Worm (Caenorhabditis elegans) whole organism, L2 larva: Measurements from ENCODE around the gene srw-2.

Source experiments
- C34F6.9 ChIP-seq: fragments of 150-350 bp; optimal IDR thresholded peaks from 2 replicates; lab custom pipeline; 2014; ENCODE audit warnings: missing biosample characterization, missing genetic modification characterization
- F13H6.1 ChIP-seq: sonication (generic microtip); optimal IDR thresholded peaks from 2 replicates; lab custom pipeline; 2016; ENCODE audit warnings: missing genetic modification characterization, missing compliant biosample characterization
- Y55F3AM.14 ChIP-seq: fragments of 200-800 bp; sonication (Bioruptor generic); optimal IDR thresholded peaks from 2 replicates; lab custom pipeline; 2018; ENCODE audit warnings: mild to moderate bottlenecking, missing genetic modification characterization, missing compliant biosample characterization
- ZK546.5 ChIP-seq: sonication (generic microtip); optimal IDR thresholded peaks from 2 replicates; lab custom pipeline; 2017; ENCODE audit warnings: missing biosample characterization, missing genetic modification characterization
- alr-1 ChIP-seq: fragments of 150-350 bp; optimal IDR thresholded peaks from 2 replicates; lab custom pipeline; 2014; ENCODE audit warnings: missing biosample characterization, missing genetic modification characterization
- aly-2 ChIP-seq: fragments of 150-350 bp; optimal IDR thresholded peaks from 2 replicates; lab custom pipeline; 2014; ENCODE audit warnings: missing biosample characterization, missing genetic modification characterization
- blmp-1 ChIP-seq: sonication (generic microtip); optimal IDR thresholded peaks from 2 replicates; lab custom pipeline; 2017; ENCODE audit warnings: missing genetic modification characterization, mild to moderate bottlenecking, missing compliant biosample characterization, antibody characterized with exemption, moderate library complexity; ENCODE audit not compliant: insufficient read depth
- ceh-82 ChIP-seq: fragments of 150-350 bp; optimal IDR thresholded peaks from 2 replicates; lab custom pipeline; 2014; ENCODE audit warnings: missing biosample characterization, missing genetic modification characterization
- crh-2 ChIP-seq: sonication (generic microtip); optimal IDR thresholded peaks from 2 replicates; lab custom pipeline; 2017; ENCODE audit warnings: missing biosample characterization, missing genetic modification characterization
- dmd-4 ChIP-seq: sonication (generic microtip); optimal IDR thresholded peaks from 2 replicates; lab custom pipeline; 2017; ENCODE audit warnings: missing biosample characterization, missing genetic modification characterization
- elt-1 ChIP-seq: fragments of 150-350 bp; optimal IDR thresholded peaks from 2 replicates; lab custom pipeline; 2014; ENCODE audit warnings: missing biosample characterization, missing genetic modification characterization
- elt-3 ChIP-seq: sonication (generic microtip); optimal IDR thresholded peaks from 2 replicates; lab custom pipeline; 2017; ENCODE audit warnings: missing biosample characterization, missing genetic modification characterization
- fos-1 ChIP-seq: fragments of 150-350 bp; optimal IDR thresholded peaks from 2 replicates; lab custom pipeline; 2014; ENCODE audit warnings: missing biosample characterization, missing genetic modification characterization
- lin-39 ChIP-seq: fragments of 150-350 bp; optimal IDR thresholded peaks from 2 replicates; lab custom pipeline; 2014; ENCODE audit warnings: missing biosample characterization, missing genetic modification reagents, missing genetic modification characterization
- lsy-2 ChIP-seq, 2 experiments: fragments of 150-350 bp in 1 of 2; sonication (generic microtip) in 1 of 2; optimal IDR thresholded peaks; 2 replicates each; lab custom pipeline; 2014 to 2017; ENCODE audit warnings: missing biosample characterization in 2 of 2, missing genetic modification characterization in 2 of 2
- mab-5 ChIP-seq: fragments of 150-350 bp; optimal IDR thresholded peaks from 2 replicates; lab custom pipeline; 2014; ENCODE audit warnings: missing biosample characterization, missing genetic modification characterization
- mbf-1 ChIP-seq: sonication (generic microtip); optimal IDR thresholded peaks from 2 replicates; lab custom pipeline; 2017; ENCODE audit warnings: missing biosample characterization, missing genetic modification characterization
- nhr-10 ChIP-seq: sonication (generic microtip); optimal IDR thresholded peaks from 2 replicates; lab custom pipeline; 2017; ENCODE audit warnings: missing biosample characterization, missing genetic modification characterization
- nhr-12 ChIP-seq: fragments of 150-350 bp; optimal IDR thresholded peaks from 2 replicates; lab custom pipeline; 2014; ENCODE audit warnings: missing biosample characterization, missing genetic modification characterization
- nhr-23 ChIP-seq: fragments of 150-350 bp; optimal IDR thresholded peaks from 2 replicates; lab custom pipeline; 2014; ENCODE audit warnings: missing biosample characterization, missing genetic modification reagents, missing genetic modification characterization
- nhr-237 ChIP-seq: fragments of 150-350 bp; optimal IDR thresholded peaks from 2 replicates; lab custom pipeline; 2014; ENCODE audit warnings: missing biosample characterization, missing genetic modification characterization
- nhr-6 ChIP-seq: fragments of 150-350 bp; optimal IDR thresholded peaks from 2 replicates; lab custom pipeline; 2014; ENCODE audit warnings: missing biosample characterization, missing genetic modification characterization
- nhr-77 ChIP-seq: fragments of 150-350 bp; optimal IDR thresholded peaks from 2 replicates; lab custom pipeline; 2014; ENCODE audit warnings: missing biosample characterization, missing genetic modification characterization
- peb-1 ChIP-seq: fragments of 150-350 bp; optimal IDR thresholded peaks from 2 replicates; lab custom pipeline; 2014; ENCODE audit warnings: missing biosample characterization, missing genetic modification characterization
- sem-4 ChIP-seq: fragments of 150-350 bp; optimal IDR thresholded peaks from 2 replicates; lab custom pipeline; 2014; ENCODE audit warnings: missing biosample characterization, missing genetic modification reagents, missing genetic modification characterization
- sma-3 ChIP-seq: sonication (generic microtip); optimal IDR thresholded peaks from 2 replicates; lab custom pipeline; 2016; ENCODE audit warnings: missing genetic modification reagents, missing genetic modification characterization, missing compliant biosample characterization
- sma-9 ChIP-seq, 2 experiments: fragments of 150-350 bp in 1 of 2; sonication (generic microtip) in 1 of 2; optimal IDR thresholded peaks; 2 replicates each; lab custom pipeline; 2014 to 2016; ENCODE audit warnings: missing genetic modification characterization in 2 of 2, mild to moderate bottlenecking in 1 of 2, missing biosample characterization in 1 of 2, missing compliant biosample characterization in 1 of 2, missing genetic modification reagents in 1 of 2, moderate library complexity in 1 of 2
- snpc-4 ChIP-seq: fragments of 150-350 bp; optimal IDR thresholded peaks from 2 replicates; lab custom pipeline; 2014; ENCODE audit warnings: missing biosample characterization, missing genetic modification characterization
- unc-39 ChIP-seq: fragments of 150-350 bp; optimal IDR thresholded peaks from 2 replicates; lab custom pipeline; 2014; ENCODE audit warnings: missing biosample characterization, missing genetic modification characterization
- unc-55 ChIP-seq: fragments of 150-350 bp; sonication (generic microtip); optimal IDR thresholded peaks from 3 replicates; lab custom pipeline; 2014; ENCODE audit warnings: missing biosample characterization, missing genetic modification reagents, missing genetic modification characterization
- ztf-1 ChIP-seq: fragments of 200-800 bp; sonication (Bioruptor generic); conservative IDR thresholded peaks from 2 replicates; pipeline ENCODE4 v1.3.6; 2022; ENCODE audit warnings: missing genetic modification characterization, missing compliant biosample characterization
- ztf-4 ChIP-seq: fragments of 150-350 bp; optimal IDR thresholded peaks from 2 replicates; lab custom pipeline; 2014; ENCODE audit warnings: missing biosample characterization, missing genetic modification characterization

Gene srw-2

DNA sequence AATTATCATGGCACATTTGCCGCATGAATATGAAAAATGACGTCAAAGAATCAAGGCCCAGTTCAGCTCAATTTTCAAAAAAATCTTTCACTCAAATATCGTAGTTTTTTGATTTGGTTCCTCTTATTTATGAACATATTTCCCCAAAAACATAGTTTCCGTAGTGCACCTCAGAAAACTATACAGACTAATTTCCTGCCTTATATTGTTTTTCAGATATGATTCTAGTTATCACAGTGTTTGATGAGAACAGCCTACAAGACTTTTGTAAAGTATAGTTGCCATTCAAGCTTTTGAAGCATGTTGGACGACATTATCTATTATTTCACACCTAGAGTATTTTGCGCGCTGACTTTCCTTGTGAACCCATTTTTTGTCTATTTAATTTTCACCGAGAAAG lies 2.0 kb downstream of the srw-2 start, which contains the start of gene srj-50:
Gene srj-50, plus strand, starts transcription at position 301 of the 400 bp plus-strand sequence.
- TF ChIP-seq crh-2 (tag; lab: Kevin White, UChicago) (no peak), sem-4 (tag; lab: Kevin White, UChicago) (no peak), nhr-237 (tag; lab: Kevin White, UChicago) (no peak), blmp-1 (tag; lab: Kevin White, UChicago) (no peak), ZK546.5 (tag; lab: Kevin White, UChicago) (no peak)

DNA sequence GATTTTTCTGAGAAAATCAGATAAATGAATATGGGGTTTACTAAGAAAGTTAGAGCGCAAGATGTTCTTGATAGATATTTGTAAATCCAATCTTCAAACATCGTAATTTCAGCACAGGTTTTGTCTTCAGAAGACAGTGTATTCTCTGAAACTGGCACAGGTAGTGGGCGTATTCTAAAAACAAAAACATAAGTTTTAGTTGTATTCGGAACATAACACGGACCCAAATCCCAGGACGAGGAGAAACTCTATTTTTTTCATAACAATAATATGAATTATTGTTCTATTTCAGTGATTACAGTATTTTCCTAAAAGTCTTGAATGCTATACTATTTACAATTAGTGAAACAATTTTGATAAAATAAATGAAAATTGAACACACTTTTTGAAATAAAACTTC lies 5.8 kb downstream of the srw-2 start, which contains the start of gene srj-45:
Gene srj-45, minus strand, starts transcription at position 101 of the 400 bp plus-strand sequence.
- TF ChIP-seq F13H6.1 (no peak), ZK546.5 (tag; lab: Kevin White, UChicago) (no peak), nhr-23 (no peak), aly-2 (tag; lab: Kevin White, UChicago) (no peak), crh-2 (tag; lab: Kevin White, UChicago) (no peak), blmp-1 (tag; lab: Kevin White, UChicago) (no peak), unc-55 (GFP tag; lab: Kevin White, UChicago) (no peak), snpc-4 (tag; lab: Kevin White, UChicago) (no peak), peb-1 (tag; lab: Kevin White, UChicago) (no peak), nhr-237 (tag; lab: Kevin White, UChicago) (no peak), unc-39 (tag; lab: Kevin White, UChicago) (no peak), sem-4 (tag; lab: Kevin White, UChicago) (no peak)

DNA sequence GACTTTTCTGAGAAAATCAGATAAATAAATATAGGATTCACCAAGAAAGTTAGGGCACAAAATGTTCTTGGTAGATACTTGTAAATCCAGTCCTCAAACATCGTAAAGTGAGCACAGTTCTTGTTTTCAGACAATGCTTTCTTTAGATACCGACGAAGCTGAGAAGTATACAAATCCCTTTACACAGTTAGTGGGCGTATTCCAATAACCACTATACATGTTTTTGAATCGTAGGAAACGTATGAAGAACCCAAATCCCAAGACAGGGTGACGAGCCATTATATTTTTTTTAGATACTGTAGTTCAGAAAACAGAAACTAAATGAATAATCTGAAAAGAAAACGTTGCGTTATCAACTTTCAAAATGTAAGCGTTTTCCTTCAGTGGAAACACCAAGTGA lies 15.1 kb downstream of the srw-2 start, which contains the start of gene srj-44:
Gene srj-44, minus strand, starts transcription at position 101 of the 400 bp plus-strand sequence.
- TF ChIP-seq ztf-1 (GFP tag; lab: Robert Waterston, UW) (no peak), nhr-77 (tag; lab: Kevin White, UChicago) (no peak), ceh-82 (no peak), peb-1 (tag; lab: Kevin White, UChicago) (no peak), elt-3 (tag; lab: Kevin White, UChicago) (no peak), lin-39 (tag; lab: Kevin White, UChicago) (no peak), nhr-10 (tag; lab: Kevin White, UChicago) (no peak), alr-1 (tag; lab: Kevin White, UChicago) (no peak), nhr-12 (tag; lab: Kevin White, UChicago) (no peak), sma-9 (GFP tag; optimal IDR thresholded peaks at IDR 0.05; lab: Kevin White, UChicago) (no peak), sma-9 (tag; optimal IDR thresholded peaks at IDR 0.05; lab: Kevin White, UChicago) (no peak), snpc-4 (tag; lab: Kevin White, UChicago) (no peak), ztf-4 (tag; lab: Kevin White, UChicago) (no peak), sem-4 (tag; lab: Kevin White, UChicago) (no peak), mab-5 (tag; lab: Kevin White, UChicago) (no peak), nhr-237 (tag; lab: Kevin White, UChicago) (no peak)

DNA sequence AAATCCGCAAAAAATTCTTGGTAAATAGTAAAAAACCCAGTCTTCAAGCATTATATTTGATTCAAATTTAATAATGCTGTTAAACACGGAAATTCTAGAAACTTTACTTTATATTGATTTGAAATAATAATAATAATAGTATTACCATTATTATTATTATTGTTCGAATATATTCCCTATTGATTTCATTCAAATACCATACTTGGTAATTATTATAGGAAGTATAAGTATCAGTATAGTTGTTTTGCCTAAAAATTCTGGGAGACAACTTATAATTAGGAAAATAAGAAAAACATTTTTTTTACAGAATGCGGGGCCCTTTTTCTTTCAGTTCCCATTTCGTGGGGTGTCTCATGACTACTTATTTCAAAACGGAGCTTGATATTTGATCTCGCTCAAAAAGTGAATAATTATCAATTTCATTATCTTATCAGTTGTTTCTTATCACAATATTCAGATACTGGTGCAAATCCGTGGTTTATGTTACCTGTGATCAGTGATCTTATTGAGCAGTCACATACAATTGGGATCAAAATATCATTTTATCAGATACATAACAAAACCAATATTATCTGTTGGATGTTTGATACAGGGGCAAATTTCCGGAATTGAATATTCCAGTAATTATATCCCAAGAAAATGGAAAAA lies 17.7 kb downstream of the srw-2 start, which contains the start of gene srj-49:
Gene srj-49, minus strand, starts transcription at position 51 of the 648 bp plus-strand sequence.
- TF ChIP-seq aly-2 (tag; lab: Kevin White, UChicago) (no peak), nhr-6 (tag; lab: Kevin White, UChicago) (no peak), mbf-1 (tag; lab: Kevin White, UChicago) (no peak), nhr-12 (tag; lab: Kevin White, UChicago) (no peak), Y55F3AM.14 (GFP tag; lab: Kevin White, UChicago) (no peak), sma-9 (GFP tag; optimal IDR thresholded peaks at IDR 0.05; lab: Kevin White, UChicago) (peak; percentile 51), sma-9 (tag; optimal IDR thresholded peaks at IDR 0.05; lab: Kevin White, UChicago) (no peak), lsy-2 (tag; optimal IDR thresholded peaks at IDR 0.05; lab: Kevin White, UChicago) (no peak), alr-1 (tag; lab: Kevin White, UChicago) (no peak), fos-1 (tag; lab: Kevin White, UChicago) (peak; percentile 65)

DNA sequence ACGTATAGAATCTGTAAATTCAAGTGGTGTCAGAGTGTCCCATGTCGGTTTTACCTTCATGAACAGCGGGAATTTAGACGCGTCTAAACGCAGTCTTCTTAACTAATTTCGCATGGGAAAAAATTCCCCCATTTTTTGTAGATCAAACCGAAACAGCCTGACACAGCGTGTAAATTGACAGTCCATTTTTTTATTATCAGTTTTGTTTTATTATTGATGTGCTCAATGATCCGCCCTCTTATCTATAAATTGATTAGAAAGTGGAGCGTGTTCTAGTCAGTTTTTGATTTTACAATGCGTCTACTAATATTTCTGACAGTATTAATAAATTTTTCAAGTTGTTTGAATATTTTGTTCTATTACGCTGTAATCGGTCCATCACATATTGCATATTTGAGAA lies 18.4 kb downstream of the srw-2 start, which contains the start of gene ugt-53:
Gene ugt-53, plus strand, starts transcription at position 273 of the 400 bp plus-strand sequence.
- TF ChIP-seq unc-39 (tag; lab: Kevin White, UChicago), result no peak
- peak; percentile 36 for TF ChIP-seq fos-1 (tag; lab: Kevin White, UChicago)
- no peak for TF ChIP-seq elt-1
- no peak for TF ChIP-seq C34F6.9 (tag; lab: Kevin White, UChicago)
- TF ChIP-seq lsy-2 (tag; optimal IDR thresholded peaks at IDR 0.05; lab: Kevin White, UChicago), result no peak
- no peak for TF ChIP-seq dmd-4 (tag; lab: Kevin White, UChicago)
- no peak for TF ChIP-seq sma-3 (GFP tag; lab: Kevin White, UChicago)
- no peak for TF ChIP-seq F13H6.1
- TF ChIP-seq crh-2 (tag; lab: Kevin White, UChicago), result no peak
